Fruit fly (Drosophila melanogaster) whole organism, embryonic: ENCODE measurements around the gene dmrt11E.

ENCODE experiments used
- Awh ChIP-seq: fragments of 200-800 bp; sonication (Bioruptor generic); IDR thresholded peaks from 2 replicates; pipeline ENCODE4, ENCODE4 v1.3.6; 2022; ENCODE audit warnings: missing biosample characterization, missing genetic modification characterization
- CG10543 ChIP-seq: fragments of 200-800 bp; sonication (Bioruptor generic); optimal IDR thresholded peaks from 3 replicates; lab custom pipeline; 2017; ENCODE audit warnings: missing biosample characterization, mild to moderate bottlenecking, missing genetic modification characterization, moderate library complexity
- CG11696 ChIP-seq: fragments of 200-800 bp; sonication (Bioruptor generic); IDR thresholded peaks from 2 replicates; pipeline ENCODE4 v1.3.6; 2022; ENCODE audit warnings: missing biosample characterization, missing genetic modification characterization
- CG12659 ChIP-seq: fragments of 200-800 bp; sonication (Bioruptor generic); optimal IDR thresholded peaks from 3 replicates; lab custom pipeline; 2017; ENCODE audit warnings: mild to moderate bottlenecking, missing biosample characterization, missing genetic modification reagents, missing genetic modification characterization
- CG13296 ChIP-seq: fragments of 200-800 bp; sonication (Bioruptor generic); optimal IDR thresholded peaks from 3 replicates; lab custom pipeline; 2018; ENCODE audit warnings: missing biosample characterization, mild to moderate bottlenecking, missing genetic modification characterization
- CG13894 ChIP-seq: fragments of 200-800 bp; sonication (Bioruptor generic); optimal IDR thresholded peaks from 3 replicates; lab custom pipeline; 2018; ENCODE audit warnings: missing biosample characterization, mild to moderate bottlenecking, missing genetic modification characterization, moderate library complexity
- CG15269 ChIP-seq: fragments of 200-800 bp; sonication (Bioruptor generic); optimal IDR thresholded peaks from 2 replicates; lab custom pipeline; 2018; ENCODE audit warnings: missing biosample characterization, mild to moderate bottlenecking, missing genetic modification characterization, moderate library complexity
- CG15479 ChIP-seq: fragments of 200-800 bp; sonication (Bioruptor generic); optimal IDR thresholded peaks from 3 replicates; lab custom pipeline; 2019; ENCODE audit warnings: missing biosample characterization, mild to moderate bottlenecking, missing genetic modification characterization, moderate library complexity
- CG17612 ChIP-seq: fragments of 200-800 bp; sonication (Bioruptor generic); IDR thresholded peaks from 2 replicates; pipeline ENCODE4 v1.3.6; 2022; ENCODE audit warnings: missing biosample characterization, missing genetic modification characterization
- CG17829 ChIP-seq: fragments of 200-800 bp; optimal IDR thresholded peaks from 2 replicates; lab custom pipeline; 2019; ENCODE audit warnings: missing biosample characterization, mild to moderate bottlenecking, missing genetic modification characterization, moderate library complexity
- CG2889 ChIP-seq: fragments of 200-800 bp; sonication (Bioruptor generic); IDR thresholded peaks from 3 replicates; pipeline ENCODE4 v1.3.6; 2022; ENCODE audit warnings: missing biosample characterization, missing genetic modification characterization
- CG32772 ChIP-seq: fragments of 200-800 bp; sonication (Bioruptor generic); IDR thresholded peaks from 2 replicates; pipeline ENCODE4 v1.3.6; 2022; ENCODE audit warnings: missing biosample characterization, missing genetic modification characterization
- CG34376 ChIP-seq: fragments of 200-800 bp; sonication (Bioruptor generic); optimal IDR thresholded peaks from 2 replicates; lab custom pipeline; 2018; ENCODE audit warnings: missing biosample characterization, mild to moderate bottlenecking, missing genetic modification characterization
- CG3726 ChIP-seq: fragments of 200-800 bp; sonication (Bioruptor generic); IDR thresholded peaks from 3 replicates; pipeline ENCODE4, ENCODE4 v1.3.6; 2022; ENCODE audit warnings: missing biosample characterization, missing genetic modification characterization
- CG3995 ChIP-seq: fragments of 200-800 bp; sonication (Bioruptor generic); optimal IDR thresholded peaks from 3 replicates; lab custom pipeline; 2016; ENCODE audit warnings: missing biosample characterization, missing genetic modification characterization
- CG4707 ChIP-seq: fragments of 200-800 bp; sonication (Bioruptor generic); optimal IDR thresholded peaks from 2 replicates; lab custom pipeline; 2018; ENCODE audit warnings: missing biosample characterization, mild to moderate bottlenecking, missing genetic modification characterization, moderate library complexity
- CG6765 ChIP-seq: fragments of 200-800 bp; sonication (Bioruptor generic); optimal IDR thresholded peaks from 3 replicates; lab custom pipeline; 2017; ENCODE audit warnings: missing biosample characterization, mild to moderate bottlenecking, missing genetic modification characterization
- CG6791 ChIP-seq: fragments of 200-800 bp; sonication (Bioruptor generic); IDR thresholded peaks from 3 replicates; pipeline ENCODE4 v1.3.6; 2022; ENCODE audit warnings: missing biosample characterization, missing genetic modification characterization; ENCODE audit not compliant: partially characterized antibody
- CG6813 ChIP-seq: fragments of 200-800 bp; sonication (Bioruptor generic); optimal IDR thresholded peaks from 2 replicates; lab custom pipeline; 2017; ENCODE audit warnings: missing biosample characterization, missing genetic modification characterization, mild to moderate bottlenecking, moderate library complexity, missing genetic modification reagents
- CG8478 ChIP-seq: fragments of >200 bp; optimal IDR thresholded peaks from 2 replicates; lab custom pipeline; 2018
- CG9727 ChIP-seq: fragments of 200-800 bp; sonication (Bioruptor generic); optimal IDR thresholded peaks from 3 replicates; lab custom pipeline; 2017; ENCODE audit warnings: missing biosample characterization, mild to moderate bottlenecking, missing genetic modification characterization
- Chrac-16 ChIP-seq: fragments of 200-800 bp; sonication (Bioruptor generic); optimal IDR thresholded peaks from 3 replicates; lab custom pipeline; 2016; ENCODE audit warnings: missing biosample characterization, missing genetic modification characterization
- CoRest ChIP-seq: fragments of 200-800 bp; sonication (Bioruptor generic); optimal IDR thresholded peaks from 3 replicates; lab custom pipeline; 2018; ENCODE audit warnings: missing biosample characterization, mild to moderate bottlenecking, missing genetic modification characterization, moderate library complexity
- HLH4C ChIP-seq: fragments of 200-800 bp; sonication (Bioruptor generic); IDR thresholded peaks from 3 replicates; pipeline ENCODE4 v1.3.6; 2022; ENCODE audit warnings: missing biosample characterization, missing genetic modification characterization; ENCODE audit not compliant: partially characterized antibody
- Hey ChIP-seq: fragments of 200-800 bp; sonication (Bioruptor generic); optimal IDR thresholded peaks from 3 replicates; lab custom pipeline; 2018; ENCODE audit warnings: missing biosample characterization, mild to moderate bottlenecking, missing genetic modification characterization
- Hmr ChIP-seq: fragments of 200-800 bp; sonication (Bioruptor generic); optimal IDR thresholded peaks from 3 replicates; lab custom pipeline; 2017; ENCODE audit warnings: mild to moderate bottlenecking, missing biosample characterization, missing genetic modification reagents, missing genetic modification characterization
- Hr78 ChIP-seq, 2 experiments: fragments of 200-800 bp in 1 of 2; fragments of >200 bp in 1 of 2; sonication (Bioruptor generic) in 1 of 2; optimal IDR thresholded peaks; 2 replicates each; lab custom pipeline; 2017 to 2019; ENCODE audit warnings: missing biosample characterization in 2 of 2, missing genetic modification characterization in 2 of 2, mild to moderate bottlenecking in 1 of 2, moderate library complexity in 1 of 2
- MBD-R2 ChIP-seq: fragments of 200-800 bp; sonication (Bioruptor generic); IDR thresholded peaks from 2 replicates; pipeline ENCODE4 v1.3.6; 2022; ENCODE audit warnings: missing biosample characterization, missing genetic modification characterization
- Ssrp ChIP-seq: fragments of 200-800 bp; sonication (Bioruptor generic); optimal IDR thresholded peaks from 2 replicates; lab custom pipeline; 2018; ENCODE audit warnings: missing biosample characterization, mild to moderate bottlenecking, missing genetic modification characterization, moderate library complexity
- Stat92E ChIP-seq, 3 experiments: fragments of >200 bp in 2 of 3; fragments of 200-800 bp in 1 of 3; sonication (Bioruptor generic) in 1 of 3; optimal IDR thresholded peaks; 2 replicates each; lab custom pipeline; 2017 to 2019; ENCODE audit warnings: missing biosample characterization in 3 of 3, missing genetic modification characterization in 3 of 3, mild to moderate bottlenecking in 1 of 3, moderate library complexity in 1 of 3
- abd-A ChIP-seq: fragments of 200-800 bp; sonication (Bioruptor generic); optimal IDR thresholded peaks from 3 replicates; lab custom pipeline; 2019; ENCODE audit warnings: missing biosample characterization, mild to moderate bottlenecking, missing genetic modification characterization, moderate library complexity
- bab2 ChIP-seq: fragments of 200-800 bp; sonication (Bioruptor generic); optimal IDR thresholded peaks from 2 replicates; lab custom pipeline; 2016; ENCODE audit warnings: missing biosample characterization, missing genetic modification characterization
- bsh ChIP-seq, 2 experiments: fragments of 200-800 bp; sonication (Bioruptor generic); optimal IDR thresholded peaks; 2 replicates each; lab custom pipeline; 2017 to 2018; ENCODE audit warnings: mild to moderate bottlenecking in 2 of 2, missing biosample characterization in 2 of 2, missing genetic modification characterization in 2 of 2, moderate library complexity in 1 of 2
- chn ChIP-seq: fragments of 200-800 bp; sonication (Bioruptor generic); optimal IDR thresholded peaks from 2 replicates; lab custom pipeline; 2016; ENCODE audit warnings: missing biosample characterization, missing genetic modification characterization
- da ChIP-seq: fragments of 200-800 bp; sonication (Bioruptor generic); optimal IDR thresholded peaks from 2 replicates; lab custom pipeline; 2016; ENCODE audit warnings: missing biosample characterization, missing genetic modification characterization
- danr ChIP-seq: fragments of 200-800 bp; sonication (Bioruptor generic); IDR thresholded peaks from 2 replicates; pipeline ENCODE4 v1.3.6; 2022; ENCODE audit warnings: missing biosample characterization, missing genetic modification characterization
- exex ChIP-seq: fragments of 200-800 bp; sonication (Bioruptor generic); optimal IDR thresholded peaks from 4 replicates; lab custom pipeline; 2018; ENCODE audit warnings: missing biosample characterization, mild to moderate bottlenecking, missing genetic modification characterization, moderate library complexity
- gem ChIP-seq: fragments of 200-800 bp; sonication (Bioruptor generic); optimal IDR thresholded peaks from 2 replicates; lab custom pipeline; 2019; ENCODE audit warnings: missing biosample characterization, mild to moderate bottlenecking, missing genetic modification characterization, moderate library complexity
- her ChIP-seq: fragments of 200-800 bp; sonication (Bioruptor generic); optimal IDR thresholded peaks from 2 replicates; lab custom pipeline; 2016; ENCODE audit warnings: missing biosample characterization, missing genetic modification characterization
- lbe ChIP-seq: fragments of 200-800 bp; sonication (Bioruptor generic); optimal IDR thresholded peaks from 2 replicates; lab custom pipeline; 2016; ENCODE audit warnings: missing biosample characterization, mild to moderate bottlenecking, missing genetic modification characterization
- luna ChIP-seq: fragments of 200-800 bp; sonication (Bioruptor generic); optimal IDR thresholded peaks from 2 replicates; lab custom pipeline; 2016; ENCODE audit warnings: missing biosample characterization, missing genetic modification characterization
- oc ChIP-seq: fragments of 200-800 bp; sonication (Bioruptor generic); optimal IDR thresholded peaks from 2 replicates; lab custom pipeline; 2018; ENCODE audit warnings: missing biosample characterization, mild to moderate bottlenecking, missing genetic modification characterization, moderate library complexity
- pnt ChIP-seq: fragments of 200-800 bp; sonication (Bioruptor generic); optimal IDR thresholded peaks from 3 replicates; lab custom pipeline; 2016; ENCODE audit warnings: missing biosample characterization, missing genetic modification characterization
- run ChIP-seq: fragments of 200-800 bp; sonication (Bioruptor generic); optimal IDR thresholded peaks from 3 replicates; lab custom pipeline; 2018; ENCODE audit warnings: missing biosample characterization, mild to moderate bottlenecking, missing genetic modification characterization
- scrt ChIP-seq: fragments of 200-800 bp; sonication (Bioruptor generic); optimal IDR thresholded peaks from 2 replicates; lab custom pipeline; 2018; ENCODE audit warnings: missing biosample characterization, mild to moderate bottlenecking, missing genetic modification characterization, moderate library complexity
- sd ChIP-seq: fragments of 200-800 bp; sonication (Bioruptor generic); optimal IDR thresholded peaks from 3 replicates; lab custom pipeline; 2018; ENCODE audit warnings: missing biosample characterization, mild to moderate bottlenecking, missing genetic modification characterization, moderate library complexity
- sqz ChIP-seq: fragments of 200-800 bp; sonication (Bioruptor generic); optimal IDR thresholded peaks from 3 replicates; lab custom pipeline; 2018; ENCODE audit warnings: missing biosample characterization, mild to moderate bottlenecking, missing genetic modification characterization
- sug ChIP-seq: fragments of 200-800 bp; optimal IDR thresholded peaks from 2 replicates; lab custom pipeline; 2019; ENCODE audit warnings: missing biosample characterization, mild to moderate bottlenecking, missing genetic modification characterization, moderate library complexity
- wek ChIP-seq: fragments of 200-800 bp; sonication (Bioruptor generic); optimal IDR thresholded peaks from 3 replicates; lab custom pipeline; 2018; ENCODE audit warnings: missing biosample characterization, mild to moderate bottlenecking, missing genetic modification characterization, moderate library complexity
- zfh1 ChIP-seq: fragments of 200-800 bp; sonication (Bioruptor generic); IDR thresholded peaks from 3 replicates; pipeline ENCODE4 v1.3.6; 2022; ENCODE audit warnings: missing biosample characterization, missing genetic modification characterization

The dmrt11E gene

DNA sequence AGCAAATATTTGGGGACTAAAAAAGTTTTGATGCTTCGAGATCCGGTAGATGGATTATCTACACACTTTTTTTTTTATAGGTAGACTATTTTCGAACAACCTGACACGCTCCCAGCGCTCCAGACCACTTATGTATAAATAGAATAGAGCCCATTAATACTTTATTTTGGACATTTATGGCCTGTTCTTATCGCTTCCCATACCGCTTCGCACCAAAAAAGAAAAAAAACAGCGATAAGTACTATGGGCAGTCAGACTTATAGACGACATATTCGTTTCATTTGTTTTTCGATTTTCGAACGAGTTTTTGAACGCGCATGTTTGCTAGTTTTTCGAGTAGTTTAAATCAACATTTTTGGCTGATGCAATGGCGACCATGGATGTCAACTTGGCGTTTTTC is 29.6 kb downstream of the dmrt11E start:
- peak; percentile 46 for TF ChIP-seq sug
- TF ChIP-seq CG6791 (GFP tag; lab: Robert Waterston, UW), result no peak
- no peak for TF ChIP-seq CG3726 (GFP tag; lab: Robert Waterston, UW)
- TF ChIP-seq CG8478 (lab: Kevin White, UChicago), result no peak
- no peak for TF ChIP-seq HLH4C (GFP tag; lab: Robert Waterston, UW)
- peak; percentile 56 for TF ChIP-seq Hey
- no peak for TF ChIP-seq CG6765 (GFP tag; lab: Kevin White, UChicago)
- no peak for TF ChIP-seq gem (tag; lab: Kevin White, UChicago)
- TF ChIP-seq oc (tag; lab: Kevin White, UChicago), result no peak
- TF ChIP-seq abd-A (tag; lab: Kevin White, UChicago), result peak; percentile 41
- TF ChIP-seq lbe (GFP tag; lab: Kevin White, UChicago), result no peak
- TF ChIP-seq pnt (GFP tag; lab: Kevin White, UChicago), result no peak
- TF ChIP-seq exex, result peak; percentile 52
- peak; percentile 55 for TF ChIP-seq CG4707
- TF ChIP-seq wek, result no peak
- TF ChIP-seq CG2889 (GFP tag; lab: Robert Waterston, UW), result no peak
- TF ChIP-seq CG6813 (GFP tag; lab: Kevin White, UChicago), result no peak
- TF ChIP-seq Awh, result no peak
- TF ChIP-seq Hmr (GFP tag; lab: Kevin White, UChicago), result no peak
- no peak for TF ChIP-seq Hr78 (GFP tag; optimal IDR thresholded peaks at IDR 0.05; lab: Kevin White, UChicago)
- TF ChIP-seq da (GFP tag; lab: Kevin White, UChicago), result no peak
- no peak for TF ChIP-seq danr (GFP tag; lab: Robert Waterston, UW)
- TF ChIP-seq scrt (GFP tag; lab: Kevin White, UChicago), result no peak
- TF ChIP-seq CG17612 (GFP tag; lab: Robert Waterston, UW), result no peak
- no peak for TF ChIP-seq chn (GFP tag; lab: Kevin White, UChicago)
- TF ChIP-seq MBD-R2, result 0 out of 2 replicates have a peak, but pooled peaks have one; percentile 8
- no peak for TF ChIP-seq run (tag; lab: Kevin White, UChicago)
- TF ChIP-seq CG17829 (tag; lab: Kevin White, UChicago), result no peak
- TF ChIP-seq CG34376 (GFP tag; lab: Kevin White, UChicago), result peak; percentile 24
- TF ChIP-seq her (GFP tag; lab: Kevin White, UChicago), result no peak
- no peak for TF ChIP-seq zfh1 (GFP tag; lab: Robert Waterston, UW)
- TF ChIP-seq bsh (GFP tag; optimal IDR thresholded peaks at IDR 0.05; lab: Kevin White, UChicago), result no peak
- peak; percentile 4 for TF ChIP-seq CG13894 (tag; lab: Kevin White, UChicago)
- no peak for TF ChIP-seq luna (GFP tag; lab: Kevin White, UChicago)
- TF ChIP-seq sqz, result peak; percentile 81
- TF ChIP-seq CoRest (tag; lab: Kevin White, UChicago), result no peak
- peak; percentile 47; the same call in 1 of the 2 replicates for TF ChIP-seq CG32772 (GFP tag; lab: Robert Waterston, UW)
- TF ChIP-seq CG3995 (GFP tag; lab: Kevin White, UChicago), result no peak
- no peak for TF ChIP-seq CG12659 (GFP tag; lab: Kevin White, UChicago)
- no peak for TF ChIP-seq CG11696
- TF ChIP-seq sd (tag; lab: Kevin White, UChicago), result peak; percentile 14
- no peak for TF ChIP-seq CG15479 (GFP tag; lab: Kevin White, UChicago)
- TF ChIP-seq CG15269, result no peak
- TF ChIP-seq CG9727 (GFP tag; lab: Kevin White, UChicago), result no peak
- TF ChIP-seq CG10543 (GFP tag; lab: Kevin White, UChicago), result peak; percentile 20
- TF ChIP-seq Stat92E (GFP tag; optimal IDR thresholded peaks at IDR 0.05; lab: Kevin White, UChicago), result no peak
- TF ChIP-seq CG13296 (GFP tag; lab: Kevin White, UChicago), result no peak
- TF ChIP-seq Chrac-16 (GFP tag; lab: Kevin White, UChicago), result no peak
- TF ChIP-seq bab2 (GFP tag; lab: Kevin White, UChicago), result no peak
- TF ChIP-seq Ssrp (tag; lab: Kevin White, UChicago), result no peak
